Worm (Caenorhabditis elegans) whole organism, mixed stage, embryonic: ENCODE data around the gene F21E9.2.
A peak's percentile ranks its signal among the peaks of the same experiment; 100 is the strongest.

Experiments used
- ces-1 ChIP-seq: fragments of 150-350 bp; optimal IDR thresholded peaks from 2 replicates; lab custom pipeline; 2014; ENCODE audit warnings: missing biosample characterization, missing genetic modification reagents, missing genetic modification characterization
- cnd-1 ChIP-seq: fragments of 200-800 bp; sonication (Bioruptor generic); optimal IDR thresholded peaks from 2 replicates; lab custom pipeline; 2018; ENCODE audit warnings: mild to moderate bottlenecking, missing genetic modification characterization, missing compliant biosample characterization
- lsy-2 ChIP-seq: fragments of 150-350 bp; optimal IDR thresholded peaks from 2 replicates; lab custom pipeline; 2014; ENCODE audit warnings: missing biosample characterization, missing genetic modification characterization
- mab-5 ChIP-seq: fragments of 150-350 bp; optimal IDR thresholded peaks from 2 replicates; lab custom pipeline; 2014; ENCODE audit warnings: missing biosample characterization, missing genetic modification characterization
- nhr-28 ChIP-seq: fragments of 150-350 bp; optimal IDR thresholded peaks from 2 replicates; lab custom pipeline; 2014; ENCODE audit warnings: missing biosample characterization, missing genetic modification characterization
- nhr-76 ChIP-seq: sonication (generic microtip); optimal IDR thresholded peaks from 2 replicates; lab custom pipeline; 2017; ENCODE audit warnings: missing biosample characterization, missing genetic modification characterization
- pha-4 ChIP-seq: fragments of 150-350 bp; optimal IDR thresholded peaks from 2 replicates; lab custom pipeline; 2018; ENCODE audit warnings: missing biosample characterization, missing genetic modification reagents, missing genetic modification characterization
- snpc-4 ChIP-seq: fragments of 150-350 bp; optimal IDR thresholded peaks from 2 replicates; lab custom pipeline; 2014; ENCODE audit warnings: missing biosample characterization, missing genetic modification characterization
- unc-39 ChIP-seq: fragments of 150-350 bp; optimal IDR thresholded peaks from 2 replicates; lab custom pipeline; 2014; ENCODE audit warnings: missing biosample characterization, missing genetic modification characterization
- unc-62 ChIP-seq: fragments of 150-350 bp; optimal IDR thresholded peaks from 2 replicates; lab custom pipeline; 2014; ENCODE audit warnings: missing biosample characterization, missing genetic modification reagents, missing genetic modification characterization
- ztf-11 ChIP-seq: fragments of 150-350 bp; optimal IDR thresholded peaks from 2 replicates; lab custom pipeline; 2014; ENCODE audit warnings: missing biosample characterization, missing genetic modification characterization

DNA sequence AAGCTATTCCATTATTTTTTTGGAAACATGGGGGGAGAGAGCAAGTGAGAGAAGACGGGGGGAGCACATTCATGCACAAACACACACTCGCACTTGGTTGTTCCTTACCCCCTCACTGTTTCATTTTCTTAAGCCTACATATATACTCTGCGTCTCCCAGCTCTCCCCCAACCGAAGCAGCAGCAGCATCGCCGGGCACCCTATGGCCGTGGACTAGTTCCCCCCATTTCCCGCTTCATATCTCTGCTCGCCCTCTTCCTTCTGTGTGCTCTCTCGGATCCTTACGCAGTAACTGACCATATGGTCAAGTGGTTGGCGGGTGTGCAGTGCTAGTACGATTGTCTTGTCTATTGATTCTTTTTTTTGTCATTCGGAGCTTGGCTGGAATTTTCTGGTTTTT lies 27.5 kb downstream of the F21E9.2 start:
- peak; percentile 55 for TF ChIP-seq lsy-2 (tag; lab: Kevin White, UChicago)
- TF ChIP-seq ztf-11 (tag; lab: Kevin White, UChicago): peak; percentile 30
- TF ChIP-seq unc-62: peak; percentile 26
- no peak for TF ChIP-seq snpc-4 (tag; lab: Kevin White, UChicago)
- no peak for TF ChIP-seq mab-5
- peak; percentile 86 for TF ChIP-seq cnd-1 (tag; lab: Kevin White, UChicago)
- TF ChIP-seq ces-1: peak; percentile 78
- no peak for TF ChIP-seq nhr-28 (tag; lab: Kevin White, UChicago)
- no peak for TF ChIP-seq nhr-76 (tag; lab: Kevin White, UChicago)
- no peak for TF ChIP-seq unc-39
- peak; percentile 85 for TF ChIP-seq pha-4 (tag; lab: Kevin White, UChicago)
